Fruit fly (Drosophila melanogaster) whole organism, embryonic: Measurements from ENCODE around the gene Ogdh.

Source experiments
- Abd-B ChIP-seq: fragments of 200-800 bp; sonication (Bioruptor generic); optimal IDR thresholded peaks from 2 replicates; lab custom pipeline; 2018; ENCODE audit warnings: missing biosample characterization, mild to moderate bottlenecking, missing genetic modification characterization, moderate library complexity
- Atf6 ChIP-seq: fragments of 200-800 bp; sonication (Bioruptor generic); IDR thresholded peaks from 2 replicates; pipeline ENCODE4 v1.3.6; 2022; ENCODE audit warnings: missing biosample characterization, missing genetic modification characterization
- Bgb ChIP-seq: fragments of 200-800 bp; sonication (Bioruptor generic); IDR thresholded peaks from 2 replicates; pipeline ENCODE4 v1.3.6; 2022; ENCODE audit warnings: missing biosample characterization, missing genetic modification characterization; ENCODE audit not compliant: partially characterized antibody
- BtbVII ChIP-seq: fragments of 200-800 bp; sonication (Bioruptor generic); optimal IDR thresholded peaks from 3 replicates; lab custom pipeline; 2017; ENCODE audit warnings: missing biosample characterization, mild to moderate bottlenecking, missing genetic modification characterization
- CG10209 ChIP-seq: fragments of 200-800 bp; sonication (Bioruptor generic); optimal IDR thresholded peaks from 3 replicates; lab custom pipeline; 2017; ENCODE audit warnings: missing biosample characterization, mild to moderate bottlenecking, missing genetic modification characterization, missing genetic modification reagents
- CG10543 ChIP-seq: fragments of 200-800 bp; sonication (Bioruptor generic); optimal IDR thresholded peaks from 3 replicates; lab custom pipeline; 2017; ENCODE audit warnings: missing biosample characterization, mild to moderate bottlenecking, missing genetic modification characterization, moderate library complexity
- CG11504 ChIP-seq: fragments of 200-800 bp; sonication (Bioruptor generic); optimal IDR thresholded peaks from 3 replicates; lab custom pipeline; 2019; ENCODE audit warnings: missing biosample characterization, mild to moderate bottlenecking, missing genetic modification characterization, moderate library complexity
- CG12769 ChIP-seq: fragments of 200-800 bp; sonication (Bioruptor generic); optimal IDR thresholded peaks from 2 replicates; lab custom pipeline; 2019; ENCODE audit warnings: missing biosample characterization, mild to moderate bottlenecking, missing genetic modification characterization, moderate library complexity
- CG13287 ChIP-seq: fragments of 200-800 bp; sonication (Bioruptor generic); IDR thresholded peaks from 2 replicates; pipeline ENCODE4 v1.3.6; 2022; ENCODE audit warnings: missing biosample characterization, missing genetic modification characterization; ENCODE audit not compliant: partially characterized antibody
- CG13624 ChIP-seq: fragments of 200-800 bp; sonication (Bioruptor generic); optimal IDR thresholded peaks from 2 replicates; lab custom pipeline; 2016; ENCODE audit warnings: missing biosample characterization, missing genetic modification characterization
- CG1529 ChIP-seq: fragments of 200-800 bp; sonication (Bioruptor generic); optimal IDR thresholded peaks from 3 replicates; lab custom pipeline; 2018; ENCODE audit warnings: missing biosample characterization, missing genetic modification characterization
- CG17385 ChIP-seq: fragments of 200-800 bp; sonication (Bioruptor generic); optimal IDR thresholded peaks from 3 replicates; lab custom pipeline; 2018; ENCODE audit warnings: missing biosample characterization, mild to moderate bottlenecking, missing genetic modification characterization
- CG18011 ChIP-seq: fragments of 200-800 bp; sonication (Bioruptor generic); optimal IDR thresholded peaks from 2 replicates; lab custom pipeline; 2017; ENCODE audit warnings: missing biosample characterization, missing genetic modification characterization, mild to moderate bottlenecking, moderate library complexity, missing genotype
- CG34376 ChIP-seq: fragments of 200-800 bp; sonication (Bioruptor generic); optimal IDR thresholded peaks from 2 replicates; lab custom pipeline; 2018; ENCODE audit warnings: missing biosample characterization, mild to moderate bottlenecking, missing genetic modification characterization
- CG4730 ChIP-seq: fragments of 200-800 bp; sonication (Bioruptor generic); IDR thresholded peaks from 2 replicates; pipeline ENCODE4 v1.3.6; 2022; ENCODE audit warnings: missing biosample characterization, missing genetic modification characterization
- CG7839 ChIP-seq: fragments of 200-800 bp; sonication (Bioruptor generic); optimal IDR thresholded peaks from 3 replicates; lab custom pipeline; 2018; ENCODE audit warnings: missing biosample characterization, mild to moderate bottlenecking, missing genetic modification characterization, moderate library complexity
- CHES-1-like ChIP-seq: fragments of 200-800 bp; sonication (Bioruptor generic); optimal IDR thresholded peaks from 2 replicates; lab custom pipeline; 2016; ENCODE audit warnings: missing biosample characterization, missing genetic modification characterization
- Dref ChIP-seq: fragments of 200-800 bp; sonication (Bioruptor generic); IDR thresholded peaks from 2 replicates; pipeline ENCODE4 v1.3.6; 2022; ENCODE audit warnings: missing biosample characterization, missing genetic modification characterization
- Ets65A ChIP-seq: fragments of 200-800 bp; sonication (Bioruptor generic); peaks from one replicate; lab custom pipeline; 2016; ENCODE audit warnings: missing biosample characterization, missing genetic modification characterization
- Gug ChIP-seq: fragments of 200-800 bp; sonication (Bioruptor generic); IDR thresholded peaks from 4 replicates; pipeline ENCODE4 v1.3.6; 2022; ENCODE audit warnings: missing biosample characterization, missing genetic modification characterization
- Hr78 ChIP-seq, 2 experiments: fragments of 200-800 bp in 1 of 2; fragments of >200 bp in 1 of 2; sonication (Bioruptor generic) in 1 of 2; optimal IDR thresholded peaks; 2 replicates each; lab custom pipeline; 2017 to 2019; ENCODE audit warnings: missing biosample characterization in 2 of 2, missing genetic modification characterization in 2 of 2, mild to moderate bottlenecking in 1 of 2, moderate library complexity in 1 of 2
- Lim3 ChIP-seq: fragments of 200-800 bp; sonication (Bioruptor generic); IDR thresholded peaks from 2 replicates; pipeline ENCODE4 v1.3.6; 2022; ENCODE audit warnings: missing biosample characterization, missing genetic modification characterization
- Mad ChIP-seq: fragments of 200-800 bp; sonication (Bioruptor generic); optimal IDR thresholded peaks from 2 replicates; lab custom pipeline; 2016; ENCODE audit warnings: missing biosample characterization, missing genetic modification characterization
- Meics ChIP-seq: fragments of 200-800 bp; sonication (Bioruptor generic); optimal IDR thresholded peaks from 2 replicates; lab custom pipeline; 2017; ENCODE audit warnings: missing biosample characterization, mild to moderate bottlenecking, missing genetic modification characterization
- Pdp1 ChIP-seq, 2 experiments: fragments of 200-800 bp; sonication (Bioruptor generic); optimal IDR thresholded peaks; 3 replicates each; lab custom pipeline; 2016; ENCODE audit warnings: missing biosample characterization in 2 of 2, missing genetic modification characterization in 2 of 2, mild to moderate bottlenecking in 1 of 2, moderate library complexity in 1 of 2
- Sry-δ ChIP-seq: fragments of 200-800 bp; sonication (Bioruptor generic); optimal IDR thresholded peaks from 2 replicates; lab custom pipeline; 2016; ENCODE audit warnings: missing biosample characterization, missing genetic modification characterization
- Ssrp ChIP-seq: fragments of 200-800 bp; sonication (Bioruptor generic); optimal IDR thresholded peaks from 2 replicates; lab custom pipeline; 2018; ENCODE audit warnings: missing biosample characterization, mild to moderate bottlenecking, missing genetic modification characterization, moderate library complexity
- ab ChIP-seq: fragments of 200-800 bp; sonication (Bioruptor generic); optimal IDR thresholded peaks from 2 replicates; lab custom pipeline; 2016; ENCODE audit warnings: missing biosample characterization, missing genetic modification characterization
- bowl ChIP-seq: fragments of 200-800 bp; sonication (Bioruptor generic); IDR thresholded peaks from 2 replicates; pipeline ENCODE4 v1.3.6; 2022; ENCODE audit warnings: missing biosample characterization, missing genetic modification characterization
- cas ChIP-seq: fragments of 200-800 bp; sonication (Bioruptor generic); IDR thresholded peaks from 2 replicates; pipeline ENCODE4 v1.3.6; 2022; ENCODE audit warnings: missing biosample characterization, missing genetic modification characterization
- caup ChIP-seq: fragments of 200-800 bp; sonication (Bioruptor generic); optimal IDR thresholded peaks from 3 replicates; lab custom pipeline; 2017; ENCODE audit warnings: missing biosample characterization, mild to moderate bottlenecking, missing genetic modification characterization, moderate library complexity; ENCODE audit not compliant: severe bottlenecking
- cwo ChIP-seq: fragments of 200-800 bp; sonication (Bioruptor generic); optimal IDR thresholded peaks from 3 replicates; lab custom pipeline; 2017; ENCODE audit warnings: missing biosample characterization, missing genetic modification characterization, mild to moderate bottlenecking, moderate library complexity, missing genetic modification reagents
- dpn ChIP-seq, 2 experiments: fragments of 200-800 bp; sonication (Bioruptor generic); optimal IDR thresholded peaks; 3 replicates each; lab custom pipeline; 2016; ENCODE audit warnings: missing biosample characterization in 2 of 2, missing genetic modification characterization in 2 of 2
- ftz-f1 ChIP-seq: fragments of 200-800 bp; sonication (Bioruptor generic); optimal IDR thresholded peaks from 2 replicates; lab custom pipeline; 2016; ENCODE audit warnings: missing biosample characterization, missing genetic modification characterization
- gsb-n ChIP-seq: fragments of 200-800 bp; sonication (Bioruptor generic); optimal IDR thresholded peaks from 3 replicates; lab custom pipeline; 2018; ENCODE audit warnings: missing biosample characterization, mild to moderate bottlenecking, missing genetic modification characterization
- hth ChIP-seq: fragments of >200 bp; optimal IDR thresholded peaks from 2 replicates; lab custom pipeline; 2017; ENCODE audit warnings: inconsistent platforms
- jigr1 ChIP-seq: fragments of 200-800 bp; sonication (Bioruptor generic); IDR thresholded peaks from 3 replicates; pipeline ENCODE4 v1.3.6; 2022; ENCODE audit warnings: missing biosample characterization, missing genetic modification characterization
- mirr ChIP-seq: fragments of 200-800 bp; sonication (Bioruptor generic); optimal IDR thresholded peaks from 3 replicates; lab custom pipeline; 2018; ENCODE audit warnings: missing biosample characterization, mild to moderate bottlenecking, missing genetic modification characterization
- pum ChIP-seq: fragments of 200-800 bp; sonication (Bioruptor generic); optimal IDR thresholded peaks from 2 replicates; lab custom pipeline; 2016; ENCODE audit warnings: missing biosample characterization, missing genetic modification characterization
- schlank ChIP-seq: fragments of 200-800 bp; sonication (Bioruptor generic); optimal IDR thresholded peaks from 2 replicates; lab custom pipeline; 2018; ENCODE audit warnings: missing biosample characterization, mild to moderate bottlenecking, missing genetic modification characterization
- sisA ChIP-seq: fragments of 200-800 bp; sonication (Bioruptor generic); IDR thresholded peaks from 2 replicates; pipeline ENCODE4 v1.3.6; 2022; ENCODE audit warnings: missing biosample characterization, missing genetic modification characterization
- slbo ChIP-seq: fragments of 200-800 bp; sonication (Bioruptor generic); IDR thresholded peaks from 2 replicates; pipeline ENCODE4 v1.3.6; 2022; ENCODE audit warnings: missing biosample characterization, missing genetic modification characterization
- sr ChIP-seq: fragments of 200-800 bp; sonication (Bioruptor generic); IDR thresholded peaks from 3 replicates; pipeline ENCODE4 v1.3.6; 2022; ENCODE audit warnings: missing biosample characterization, missing genetic modification characterization
- sug ChIP-seq: fragments of 200-800 bp; optimal IDR thresholded peaks from 2 replicates; lab custom pipeline; 2019; ENCODE audit warnings: missing biosample characterization, mild to moderate bottlenecking, missing genetic modification characterization, moderate library complexity
- tgo ChIP-seq: fragments of 200-800 bp; sonication (Bioruptor generic); IDR thresholded peaks from 3 replicates; pipeline ENCODE4 v1.3.6; 2022; ENCODE audit warnings: missing biosample characterization, missing genetic modification characterization
- vvl ChIP-seq: fragments of 200-800 bp; sonication (Bioruptor generic); IDR thresholded peaks from 2 replicates; pipeline ENCODE4 v1.3.6; 2022; ENCODE audit warnings: missing biosample characterization, missing genetic modification characterization

The Ogdh gene

dm6 chr3L:16957534-16958396 is 3.1 kb downstream of the Ogdh start, which contains the start of gene Cpr73D (continued):
- no peak for TF ChIP-seq Sry-δ (GFP tag; lab: Kevin White, UChicago)

dm6 chr3L:16958397-16959080 is 3.9 kb downstream of the Ogdh start:
- TF ChIP-seq sisA (GFP tag; lab: Robert Waterston, UW) (no peak), CG12769 (peak; percentile 92), vvl (GFP tag; lab: Robert Waterston, UW) (peak; percentile 59), CG34376 (GFP tag; lab: Kevin White, UChicago) (peak; percentile 72), dpn (GFP tag; optimal IDR thresholded peaks at IDR 0.05; lab: Kevin White, UChicago) (no peak), Gug (GFP tag; lab: Robert Waterston, UW) (no peak), gsb-n (no peak), cas (no peak), Atf6 (GFP tag; lab: Robert Waterston, UW) (no peak), schlank (no peak), mirr (GFP tag; lab: Kevin White, UChicago) (peak; percentile 66), Lim3 (GFP tag; lab: Robert Waterston, UW) (no peak), Abd-B (no peak), caup (GFP tag; lab: Kevin White, UChicago) (peak; percentile 4), slbo (GFP tag; lab: Robert Waterston, UW) (0 out of 2 replicates have a peak, but pooled peaks have one; percentile 5), bowl (0 out of 2 replicates have a peak, but pooled peaks have one; percentile 31), sr (GFP tag; lab: Robert Waterston, UW) (peak; percentile 72; the same call in 1 of the 3 replicates), CG17385 (no peak), hth (no peak), pum (GFP tag; lab: Kevin White, UChicago) (no peak), Meics (GFP tag; lab: Kevin White, UChicago) (no peak), CG10543 (GFP tag; lab: Kevin White, UChicago) (peak; percentile 75), Pdp1 (GFP tag; optimal IDR thresholded peaks at IDR 0.05; lab: Kevin White, UChicago) (peak in 1 of 2 experiments; percentile 94), Ssrp (no peak), CG13287 (GFP tag; lab: Robert Waterston, UW) (no peak), CHES-1-like (GFP tag; lab: Kevin White, UChicago) (no peak), ftz-f1 (peak; percentile 81), CG4730 (GFP tag; lab: Robert Waterston, UW) (no peak), CG1529 (no peak), ab (GFP tag; lab: Kevin White, UChicago) (no peak), jigr1 (GFP tag; lab: Robert Waterston, UW) (no peak), Dref (GFP tag; lab: Robert Waterston, UW) (no peak), BtbVII (GFP tag; lab: Kevin White, UChicago) (peak; percentile 45), tgo (GFP tag; lab: Robert Waterston, UW) (no peak), CG13624 (GFP tag; lab: Kevin White, UChicago) (peak; percentile 37), Hr78 (GFP tag; optimal IDR thresholded peaks at IDR 0.05; lab: Kevin White, UChicago) (peak in 1 of 2 experiments; percentile 92), Bgb (GFP tag; lab: Robert Waterston, UW) (no peak), sug (tag; lab: Kevin White, UChicago) (peak; percentile 91), Mad (GFP tag; lab: Kevin White, UChicago) (no peak), CG11504 (tag; lab: Kevin White, UChicago) (no peak), Ets65A (GFP tag; lab: Kevin White, UChicago) (no peak), CG7839 (tag; lab: Kevin White, UChicago) (no peak), CG10209 (no peak), CG18011 (no peak), cwo (GFP tag; lab: Kevin White, UChicago) (peak; percentile 99)
